Worm (Caenorhabditis elegans): Measurements from ENCODE around the gene str-149.

ce11 chrV:16591992-16592798 is 18.9 kb downstream of the str-149 start, which contains the start of gene srh-269:
- TF ChIP-seq alr-1 (tag; optimal IDR thresholded peaks at IDR 0.05): no peak
- TF ChIP-seq nhr-11 (tag; optimal IDR thresholded peaks at IDR 0.05): no peak
- TF ChIP-seq ceh-16 (tag; optimal IDR thresholded peaks at IDR 0.05): no peak
- TF ChIP-seq nhr-10 (tag; optimal IDR thresholded peaks at IDR 0.05): no peak
- no peak for TF ChIP-seq blmp-1 (tag; optimal IDR thresholded peaks at IDR 0.05; ENCODE audit: insufficient read depth)
